Fruit fly (Drosophila melanogaster) whole organism, embryonic: ENCODE data around the gene dpr9.

Experiments used
- Atf3 ChIP-seq: fragments of 200-800 bp; sonication (Bioruptor generic); optimal IDR thresholded peaks from 3 replicates; lab custom pipeline; 2016; ENCODE audit warnings: missing biosample characterization, missing genetic modification characterization
- C15 ChIP-seq: fragments of 200-800 bp; sonication (Bioruptor generic); IDR thresholded peaks from 3 replicates; pipeline ENCODE4 v1.3.6; 2022; ENCODE audit warnings: missing biosample characterization, missing genetic modification characterization
- CG10959 ChIP-seq: fragments of 200-800 bp; sonication (Bioruptor generic); IDR thresholded peaks from 2 replicates; pipeline ENCODE4 v1.3.6; 2022; ENCODE audit warnings: missing biosample characterization, missing genetic modification characterization
- CG11695 ChIP-seq: fragments of 200-800 bp; sonication (Bioruptor generic); IDR thresholded peaks from 3 replicates; pipeline ENCODE4 v1.3.6; 2022; ENCODE audit warnings: missing biosample characterization, missing genetic modification characterization
- CG11723 ChIP-seq: fragments of 200-800 bp; sonication (Bioruptor generic); optimal IDR thresholded peaks from 2 replicates; lab custom pipeline; 2017; ENCODE audit warnings: missing biosample characterization, mild to moderate bottlenecking, missing genetic modification characterization
- CG12299 ChIP-seq: fragments of 200-800 bp; sonication (Bioruptor generic); optimal IDR thresholded peaks from 2 replicates; lab custom pipeline; 2018; ENCODE audit warnings: missing biosample characterization, mild to moderate bottlenecking, missing genetic modification characterization
- CG14667 ChIP-seq: fragments of 200-800 bp; sonication (Bioruptor generic); IDR thresholded peaks from 2 replicates; pipeline ENCODE4 v1.3.6; 2022; ENCODE audit warnings: missing biosample characterization, missing genetic modification characterization
- CG15269 ChIP-seq: fragments of 200-800 bp; sonication (Bioruptor generic); optimal IDR thresholded peaks from 2 replicates; lab custom pipeline; 2018; ENCODE audit warnings: missing biosample characterization, mild to moderate bottlenecking, missing genetic modification characterization, moderate library complexity
- CG15514 ChIP-seq: fragments of 200-800 bp; sonication (Bioruptor generic); optimal IDR thresholded peaks from 3 replicates; lab custom pipeline; 2017; ENCODE audit warnings: missing biosample characterization, missing genetic modification characterization, mild to moderate bottlenecking, moderate library complexity, missing genetic modification reagents
- CG2120 ChIP-seq: fragments of 200-800 bp; sonication (Bioruptor generic); optimal IDR thresholded peaks from 3 replicates; lab custom pipeline; 2016; ENCODE audit warnings: missing biosample characterization, missing genetic modification characterization
- CG2678 ChIP-seq: fragments of 200-800 bp; sonication (Bioruptor generic); optimal IDR thresholded peaks from 3 replicates; lab custom pipeline; 2019; ENCODE audit warnings: missing biosample characterization, mild to moderate bottlenecking, missing genetic modification characterization, moderate library complexity
- CG33557 ChIP-seq: fragments of 200-800 bp; sonication (Bioruptor generic); optimal IDR thresholded peaks from 2 replicates; lab custom pipeline; 2019; ENCODE audit warnings: missing biosample characterization, mild to moderate bottlenecking, missing genetic modification characterization, moderate library complexity
- CG9215 ChIP-seq: fragments of 200-800 bp; sonication (Bioruptor generic); IDR thresholded peaks from 2 replicates; pipeline ENCODE4 v1.3.6; 2022; ENCODE audit warnings: missing biosample characterization, missing genetic modification characterization
- CoRest ChIP-seq: fragments of 200-800 bp; sonication (Bioruptor generic); optimal IDR thresholded peaks from 3 replicates; lab custom pipeline; 2018; ENCODE audit warnings: missing biosample characterization, mild to moderate bottlenecking, missing genetic modification characterization, moderate library complexity
- Dref ChIP-seq: fragments of 200-800 bp; sonication (Bioruptor generic); IDR thresholded peaks from 2 replicates; pipeline ENCODE4 v1.3.6; 2022; ENCODE audit warnings: missing biosample characterization, missing genetic modification characterization
- Ets65A ChIP-seq: fragments of 200-800 bp; sonication (Bioruptor generic); peaks from one replicate; lab custom pipeline; 2016; ENCODE audit warnings: missing biosample characterization, missing genetic modification characterization
- Gsc ChIP-seq: fragments of 200-800 bp; sonication (Bioruptor generic); IDR thresholded peaks from 2 replicates; pipeline ENCODE4 v1.3.6; 2022; ENCODE audit warnings: missing biosample characterization, missing genetic modification characterization
- H15 ChIP-seq: fragments of 200-800 bp; sonication (Bioruptor generic); IDR thresholded peaks from 3 replicates; pipeline ENCODE4 v1.3.6; 2022; ENCODE audit warnings: missing biosample characterization, missing genetic modification characterization
- Hmr ChIP-seq: fragments of 200-800 bp; sonication (Bioruptor generic); optimal IDR thresholded peaks from 3 replicates; lab custom pipeline; 2017; ENCODE audit warnings: mild to moderate bottlenecking, missing biosample characterization, missing genetic modification reagents, missing genetic modification characterization
- Hr39 ChIP-seq: fragments of >200 bp; optimal IDR thresholded peaks from 2 replicates; lab custom pipeline; 2017
- Hr78 ChIP-seq, 2 experiments: fragments of 200-800 bp in 1 of 2; fragments of >200 bp in 1 of 2; sonication (Bioruptor generic) in 1 of 2; optimal IDR thresholded peaks; 2 replicates each; lab custom pipeline; 2017 to 2019; ENCODE audit warnings: missing biosample characterization in 2 of 2, missing genetic modification characterization in 2 of 2, mild to moderate bottlenecking in 1 of 2, moderate library complexity in 1 of 2
- Oli ChIP-seq: fragments of 200-800 bp; sonication (Bioruptor generic); optimal IDR thresholded peaks from 2 replicates; lab custom pipeline; 2018; ENCODE audit warnings: missing biosample characterization, mild to moderate bottlenecking, missing genetic modification characterization, moderate library complexity
- Optix ChIP-seq: fragments of 200-800 bp; sonication (Bioruptor generic); IDR thresholded peaks from 3 replicates; pipeline ENCODE4 v1.3.6; 2022; ENCODE audit warnings: missing biosample characterization, missing genetic modification characterization
- Sin3A ChIP-seq: fragments of >200 bp; optimal IDR thresholded peaks from 2 replicates; lab custom pipeline; 2018
- ara ChIP-seq: fragments of 200-800 bp; sonication (Bioruptor generic); IDR thresholded peaks from 2 replicates; pipeline ENCODE4 v1.3.6; 2022; ENCODE audit warnings: missing biosample characterization, missing genetic modification characterization
- bigmax ChIP-seq: fragments of 200-800 bp; sonication (Bioruptor generic); optimal IDR thresholded peaks from 2 replicates; lab custom pipeline; 2018; ENCODE audit warnings: missing biosample characterization, mild to moderate bottlenecking, missing genetic modification characterization
- bsh ChIP-seq, 2 experiments: fragments of 200-800 bp; sonication (Bioruptor generic); optimal IDR thresholded peaks; 2 replicates each; lab custom pipeline; 2017 to 2018; ENCODE audit warnings: mild to moderate bottlenecking in 2 of 2, missing biosample characterization in 2 of 2, missing genetic modification characterization in 2 of 2, moderate library complexity in 1 of 2
- dimm ChIP-seq: fragments of 200-800 bp; sonication (Bioruptor generic); IDR thresholded peaks from 2 replicates; pipeline ENCODE4 v1.3.6; 2022; ENCODE audit warnings: missing biosample characterization, missing genetic modification characterization
- fd96Cb ChIP-seq: fragments of 200-800 bp; sonication (Bioruptor generic); optimal IDR thresholded peaks from 2 replicates; lab custom pipeline; 2018; ENCODE audit warnings: missing biosample characterization, mild to moderate bottlenecking, missing genetic modification characterization, moderate library complexity
- gem ChIP-seq: fragments of 200-800 bp; sonication (Bioruptor generic); optimal IDR thresholded peaks from 2 replicates; lab custom pipeline; 2019; ENCODE audit warnings: missing biosample characterization, mild to moderate bottlenecking, missing genetic modification characterization, moderate library complexity
- ind ChIP-seq: fragments of 200-800 bp; sonication (Bioruptor generic); optimal IDR thresholded peaks from 3 replicates; lab custom pipeline; 2016; ENCODE audit warnings: missing biosample characterization, missing genetic modification characterization
- klu ChIP-seq: fragments of 200-800 bp; sonication (Bioruptor generic); IDR thresholded peaks from 2 replicates; pipeline ENCODE4 v1.3.6; 2022; ENCODE audit warnings: missing biosample characterization, missing genetic modification characterization
- mld ChIP-seq: fragments of 200-800 bp; sonication (Bioruptor generic); IDR thresholded peaks from 3 replicates; pipeline ENCODE4 v1.3.6; 2022; ENCODE audit warnings: missing biosample characterization, missing genetic modification characterization; ENCODE audit not compliant: partially characterized antibody
- prd ChIP-seq, 3 experiments: fragments of >200 bp in 2 of 3; fragments of 200-800 bp in 1 of 3; sonication (Bioruptor generic) in 1 of 3; optimal IDR thresholded peaks in 2 of 3; IDR thresholded peaks in 1 of 3; 2 replicates in 2 of 3; 3 replicates in 1 of 3; pipeline versions ENCODE4 v1.3.6 to Lab custom; 2017 to 2022; ENCODE audit warnings: missing biosample characterization in 1 of 3, missing genetic modification characterization in 1 of 3
- ro ChIP-seq: fragments of 200-800 bp; sonication (Bioruptor generic); IDR thresholded peaks from 2 replicates; pipeline ENCODE4 v1.3.6; 2022; ENCODE audit warnings: missing biosample characterization, missing genetic modification characterization
- sc ChIP-seq, 3 experiments: fragments of >200 bp in 2 of 3; fragments of 200-800 bp in 1 of 3; sonication (Bioruptor generic) in 1 of 3; optimal IDR thresholded peaks; 2 replicates in 2 of 3; 3 replicates in 1 of 3; lab custom pipeline; 2017; ENCODE audit warnings: mild to moderate bottlenecking in 1 of 3, missing biosample characterization in 1 of 3, missing genetic modification characterization in 1 of 3, missing genetic modification reagents in 1 of 3
- seq ChIP-seq: fragments of 200-800 bp; sonication (Bioruptor generic); IDR thresholded peaks from 2 replicates; pipeline ENCODE4 v1.3.6; 2022; ENCODE audit warnings: missing biosample characterization, missing genetic modification characterization
- trh ChIP-seq: fragments of 200-800 bp; sonication (Bioruptor generic); optimal IDR thresholded peaks from 2 replicates; lab custom pipeline; 2016; ENCODE audit warnings: missing biosample characterization, missing genetic modification characterization
- ttk ChIP-seq: fragments of 200-800 bp; sonication (Bioruptor generic); IDR thresholded peaks from 2 replicates; pipeline ENCODE4 v2.1.2; 2022; ENCODE audit warnings: missing biosample characterization, missing genetic modification characterization
- vfl ChIP-seq: fragments of 200-800 bp; sonication (Bioruptor generic); optimal IDR thresholded peaks from 2 replicates; lab custom pipeline; 2016; ENCODE audit warnings: missing biosample characterization, missing genetic modification characterization
- vvl ChIP-seq: fragments of 200-800 bp; sonication (Bioruptor generic); IDR thresholded peaks from 2 replicates; pipeline ENCODE4 v1.3.6; 2022; ENCODE audit warnings: missing biosample characterization, missing genetic modification characterization

Gene dpr9

DNA sequence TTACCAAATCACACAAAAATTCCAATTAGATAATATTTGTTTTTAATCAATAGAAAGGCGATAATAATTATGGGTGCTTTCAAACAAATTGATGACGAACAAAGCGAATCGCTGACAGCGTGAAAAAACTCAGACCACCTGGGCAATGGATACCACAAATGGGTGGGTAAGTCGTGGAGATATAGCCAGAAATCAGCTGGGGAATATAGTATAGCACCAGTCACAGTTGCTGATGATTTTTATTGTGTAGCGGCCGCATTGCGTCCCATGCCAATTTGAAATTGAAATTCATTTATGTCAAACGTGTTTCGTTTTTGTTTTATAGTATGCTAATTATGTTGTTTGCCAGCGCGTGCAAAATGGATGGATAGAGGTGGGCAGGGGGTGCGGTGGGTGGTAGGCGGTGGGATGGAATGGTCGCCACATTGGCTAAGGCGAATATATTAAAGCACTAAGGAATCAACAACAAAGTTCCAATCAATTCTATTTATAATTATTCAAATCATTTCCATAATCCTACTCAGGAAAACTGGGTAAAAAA is 6.7 kb upstream of the dpr9 start (continued):
- no peak for TF ChIP-seq H15
- TF ChIP-seq, all 482 proteins: peak for 7

- no peak for TF ChIP-seq sc (optimal IDR thresholded peaks at IDR 0.05; lab: Kevin White, UChicago)
- no peak for TF ChIP-seq sc (GFP tag; optimal IDR thresholded peaks at IDR 0.05; lab: Kevin White, UChicago)
- TF ChIP-seq vvl: no peak
- TF ChIP-seq prd (optimal IDR thresholded peaks at IDR 0.05; lab: Kevin White, UChicago): no peak
- TF ChIP-seq prd (GFP tag; IDR thresholded peaks at IDR 0.05; lab: Robert Waterston, UW): no peak
- TF ChIP-seq ro (GFP tag; lab: Robert Waterston, UW): no peak
- no peak for TF ChIP-seq Hr78 (GFP tag; optimal IDR thresholded peaks at IDR 0.05; lab: Kevin White, UChicago)
- TF ChIP-seq CG15269 (tag; lab: Kevin White, UChicago): no peak
- TF ChIP-seq Optix: no peak
- TF ChIP-seq ind (GFP tag; lab: Kevin White, UChicago): no peak
- TF ChIP-seq CG2120: no peak
These were observed 2.2 kb upstream of the dpr9 start, which contains the start of gene CG6974 for dm6 chr3R:15079185-15079584. TSS of gene CG6974 (minus strand) at chr3R:15079285.

DNA sequence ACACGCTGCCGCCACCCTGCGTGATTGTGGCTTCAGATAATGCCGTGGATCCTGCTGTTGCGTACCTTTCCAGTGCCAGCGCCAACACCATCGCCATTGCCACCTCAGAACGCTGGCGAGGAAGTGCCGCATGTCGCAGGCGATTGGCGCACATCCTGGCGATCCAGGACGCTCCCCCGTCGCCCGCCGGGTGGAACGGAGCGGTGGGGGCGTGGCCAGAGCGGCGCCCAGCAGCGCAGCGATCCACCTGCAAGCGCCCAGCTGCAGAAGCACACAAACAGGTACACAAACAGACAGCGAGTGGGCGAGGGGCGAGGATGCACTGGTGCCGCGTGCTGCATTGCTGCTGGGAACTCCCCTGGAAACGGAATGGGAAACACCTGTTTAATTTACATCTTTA is 19.8 kb downstream of the dpr9 start:
- TF ChIP-seq Atf3 (GFP tag; lab: Kevin White, UChicago): no peak
- no peak for TF ChIP-seq ara (GFP tag; lab: Robert Waterston, UW)
- TF ChIP-seq CG14667 (GFP tag; lab: Robert Waterston, UW): 0 out of 2 replicates have a peak, but pooled peaks have one; percentile 12
- TF ChIP-seq mld: no peak
- TF ChIP-seq ttk (GFP tag; lab: Robert Waterston, UW): 0 out of 2 replicates have a peak, but pooled peaks have one; percentile 8
- TF ChIP-seq Ets65A (GFP tag; lab: Kevin White, UChicago): peak; percentile 65
- no peak for TF ChIP-seq bigmax (GFP tag; lab: Kevin White, UChicago)
- no peak for TF ChIP-seq CoRest
- 0 out of 2 replicates have a peak, but pooled peaks have one; percentile 30 for TF ChIP-seq CG10959 (GFP tag; lab: Robert Waterston, UW)
- TF ChIP-seq seq (GFP tag; lab: Robert Waterston, UW): no peak
- TF ChIP-seq vfl (GFP tag; lab: Kevin White, UChicago): no peak
- TF ChIP-seq bsh (GFP tag; optimal IDR thresholded peaks at IDR 0.05; lab: Kevin White, UChicago): no peak
- TF ChIP-seq Sin3A: no peak
- no peak for TF ChIP-seq ind (GFP tag; lab: Kevin White, UChicago)
- TF ChIP-seq CG15514 (GFP tag; lab: Kevin White, UChicago): no peak
- TF ChIP-seq CG11695 (GFP tag; lab: Robert Waterston, UW): no peak
- TF ChIP-seq CG33557: no peak
- no peak for TF ChIP-seq Hmr (GFP tag; lab: Kevin White, UChicago)
- no peak for TF ChIP-seq trh (GFP tag; lab: Kevin White, UChicago)
- no peak for TF ChIP-seq prd (optimal IDR thresholded peaks at IDR 0.05; lab: Kevin White, UChicago)
- TF ChIP-seq prd (GFP tag; IDR thresholded peaks at IDR 0.05; lab: Robert Waterston, UW): no peak
- TF ChIP-seq klu (GFP tag; lab: Robert Waterston, UW): no peak
- TF ChIP-seq H15: no peak
- 0 out of 2 replicates have a peak, but pooled peaks have one; percentile 27 for TF ChIP-seq Gsc (GFP tag; lab: Robert Waterston, UW)
- TF ChIP-seq Dref (GFP tag; lab: Robert Waterston, UW): 0 out of 2 replicates have a peak, but pooled peaks have one; percentile 28
- no peak for TF ChIP-seq CG11723 (GFP tag; lab: Kevin White, UChicago)
- 0 out of 2 replicates have a peak, but pooled peaks have one; percentile 12 for TF ChIP-seq CG9215 (GFP tag; lab: Robert Waterston, UW)
- TF ChIP-seq CG2678: no peak
- no peak for TF ChIP-seq dimm
- TF ChIP-seq C15: no peak
- no peak for TF ChIP-seq gem
- TF ChIP-seq CG12299: no peak
- no peak for TF ChIP-seq Oli (tag; lab: Kevin White, UChicago)
- TF ChIP-seq fd96Cb: no peak
- TF ChIP-seq Hr39 (lab: Kevin White, UChicago): peak; percentile 79
